Fruit fly (Drosophila melanogaster): ENCODE data around the gene CycB3.

CycB3 gene

dm6 chr3R:24893320-24893955 lies 22.8 kb upstream of the CycB3 start:
- TF ChIP-seq gl (tag; optimal IDR thresholded peaks at IDR 0.05), result peak; percentile 74
- TF ChIP-seq fd96Ca (GFP tag; IDR thresholded peaks at IDR 0.05), result 0 out of 3 replicates have a peak, but pooled peaks have one; percentile 12
- peak; percentile 51 for TF ChIP-seq CG13204 (GFP tag; optimal IDR thresholded peaks at IDR 0.05)
- peak; percentile 76 for TF ChIP-seq Pif1B (GFP tag; optimal IDR thresholded peaks at IDR 0.05)
- peak; percentile 91 for TF ChIP-seq CG15710 (tag; optimal IDR thresholded peaks at IDR 0.05)
- peak; percentile 23; the same call in 1 of the 2 replicates for TF ChIP-seq CG10348 (GFP tag; IDR thresholded peaks at IDR 0.05)
- peak; percentile 96 for TF ChIP-seq CG8159 (tag; optimal IDR thresholded peaks at IDR 0.05)
- peak; percentile 95 for TF ChIP-seq CG17806 (tag; optimal IDR thresholded peaks at IDR 0.05)
- TF ChIP-seq CG14655 (GFP tag; optimal IDR thresholded peaks at IDR 0.05), result peak; percentile 96
- TF ChIP-seq Ets98B (GFP tag; IDR thresholded peaks at IDR 0.05), result peak; percentile 61
- TF ChIP-seq Snoo (tag; optimal IDR thresholded peaks at IDR 0.05), result peak; percentile 82
- TF ChIP-seq D1 (tag; optimal IDR thresholded peaks at IDR 0.05), result peak; percentile 98
- peak; percentile 64; the same call in 1 of the 2 replicates for TF ChIP-seq rn (GFP tag; IDR thresholded peaks at IDR 0.05)
- TF ChIP-seq CG8301 (tag; optimal IDR thresholded peaks at IDR 0.05), result peak; percentile 94
- peak; percentile 79 for TF ChIP-seq EcR (GFP tag; optimal IDR thresholded peaks at IDR 0.05)
- peak; percentile 83 for TF ChIP-seq CG34367 (tag; optimal IDR thresholded peaks at IDR 0.05)
- TF ChIP-seq CG9948 (tag; optimal IDR thresholded peaks at IDR 0.05), result peak; percentile 95
- peak; percentile 79 for TF ChIP-seq CG4496 (GFP tag; IDR thresholded peaks at IDR 0.05)
- TF ChIP-seq Pif1A (GFP tag; optimal IDR thresholded peaks at IDR 0.05), result peak; percentile 70
- peak; percentile 88 for TF ChIP-seq CG32121 (GFP tag; IDR thresholded peaks at IDR 0.05)
- TF ChIP-seq CG12605 (GFP tag; IDR thresholded peaks at IDR 0.05), result peak; percentile 56

dm6 chr3R:24890919-24891318 lies 20.3 kb upstream of the CycB3 start:
- TF ChIP-seq rn (GFP tag; IDR thresholded peaks at IDR 0.05) (no peak), Pif1A (GFP tag; optimal IDR thresholded peaks at IDR 0.05) (peak; percentile 3), CG32121 (GFP tag; IDR thresholded peaks at IDR 0.05) (no peak; the same call in 1 of the 2 replicates), fd96Ca (GFP tag; IDR thresholded peaks at IDR 0.05) (peak; percentile 50; the same call in 1 of the 3 replicates), CG4496 (GFP tag; IDR thresholded peaks at IDR 0.05) (no peak), CG8159 (tag; optimal IDR thresholded peaks at IDR 0.05) (no peak), Pif1B (GFP tag; optimal IDR thresholded peaks at IDR 0.05) (no peak), CG34367 (tag; optimal IDR thresholded peaks at IDR 0.05) (no peak), CG13204 (GFP tag; optimal IDR thresholded peaks at IDR 0.05) (no peak), Ets98B (GFP tag; IDR thresholded peaks at IDR 0.05) (peak; percentile 39), CG10348 (GFP tag; IDR thresholded peaks at IDR 0.05) (no peak), CG14655 (GFP tag; optimal IDR thresholded peaks at IDR 0.05) (peak; percentile 45), CG17806 (tag; optimal IDR thresholded peaks at IDR 0.05) (no peak), CG8301 (tag; optimal IDR thresholded peaks at IDR 0.05) (peak; percentile 51), CG9948 (tag; optimal IDR thresholded peaks at IDR 0.05) (no peak), gl (tag; optimal IDR thresholded peaks at IDR 0.05) (no peak)

dm6 chr3R:24890217-24890616 lies 19.6 kb upstream of the CycB3 start:
- TF ChIP-seq CG17806 (tag; optimal IDR thresholded peaks at IDR 0.05) (no peak), rn (GFP tag; IDR thresholded peaks at IDR 0.05) (no peak)

- no peak for TF ChIP-seq CG9948 (tag; optimal IDR thresholded peaks at IDR 0.05)
- no peak for TF ChIP-seq Ets98B (GFP tag; IDR thresholded peaks at IDR 0.05)
- no peak for TF ChIP-seq gl (tag; optimal IDR thresholded peaks at IDR 0.05)
- TF ChIP-seq CG32121 (GFP tag; IDR thresholded peaks at IDR 0.05), result no peak
- peak; percentile 89 for TF ChIP-seq EcR (GFP tag; optimal IDR thresholded peaks at IDR 0.05)
- no peak for TF ChIP-seq CG8301 (tag; optimal IDR thresholded peaks at IDR 0.05)
- TF ChIP-seq fd96Ca (GFP tag; IDR thresholded peaks at IDR 0.05), result 0 out of 3 replicates have a peak, but pooled peaks have one; percentile 26
These were observed 18.8 kb upstream of the CycB3 start for dm6 chr3R:24889303-24889892.

dm6 chr3R:24888418-24888817 lies 17.8 kb upstream of the CycB3 start:
- no peak for TF ChIP-seq CG8159 (tag; optimal IDR thresholded peaks at IDR 0.05)
- no peak for TF ChIP-seq D1 (tag; optimal IDR thresholded peaks at IDR 0.05)
- no peak for TF ChIP-seq Pif1B (GFP tag; optimal IDR thresholded peaks at IDR 0.05)
- no peak for TF ChIP-seq CG9948 (tag; optimal IDR thresholded peaks at IDR 0.05)

- 0 out of 2 replicates have a peak, but pooled peaks have one; percentile 28 for TF ChIP-seq Ets98B (GFP tag; IDR thresholded peaks at IDR 0.05)
- TF ChIP-seq rn (GFP tag; IDR thresholded peaks at IDR 0.05), result no peak
- no peak for TF ChIP-seq CG34367 (tag; optimal IDR thresholded peaks at IDR 0.05)
- TF ChIP-seq D1 (tag; optimal IDR thresholded peaks at IDR 0.05), result no peak
- TF ChIP-seq CG32121 (GFP tag; IDR thresholded peaks at IDR 0.05), result no peak
- TF ChIP-seq CG8301 (tag; optimal IDR thresholded peaks at IDR 0.05), result peak; percentile 54
- no peak for TF ChIP-seq Pif1B (GFP tag; optimal IDR thresholded peaks at IDR 0.05)
- TF ChIP-seq CG8159 (tag; optimal IDR thresholded peaks at IDR 0.05), result no peak
- TF ChIP-seq CG10348 (GFP tag; IDR thresholded peaks at IDR 0.05), result no peak
- TF ChIP-seq Snoo (tag; optimal IDR thresholded peaks at IDR 0.05), result no peak
- no peak for TF ChIP-seq CG15710 (tag; optimal IDR thresholded peaks at IDR 0.05)
- peak; percentile 51 for TF ChIP-seq Pif1A (GFP tag; optimal IDR thresholded peaks at IDR 0.05)
- TF ChIP-seq CG14655 (GFP tag; optimal IDR thresholded peaks at IDR 0.05), result no peak
- no peak for TF ChIP-seq CG13204 (GFP tag; optimal IDR thresholded peaks at IDR 0.05)
- no peak for TF ChIP-seq CG9948 (tag; optimal IDR thresholded peaks at IDR 0.05)
- no peak for TF ChIP-seq CG17806 (tag; optimal IDR thresholded peaks at IDR 0.05)
- 0 out of 2 replicates have a peak, but pooled peaks have one; percentile 7 for TF ChIP-seq CG12605 (GFP tag; IDR thresholded peaks at IDR 0.05)
- peak; percentile 49; the same call in 1 of the 3 replicates for TF ChIP-seq CG4496 (GFP tag; IDR thresholded peaks at IDR 0.05)
- no peak for TF ChIP-seq fd96Ca (GFP tag; IDR thresholded peaks at IDR 0.05)
- no peak for TF ChIP-seq gl (tag; optimal IDR thresholded peaks at IDR 0.05)
- TF ChIP-seq EcR (GFP tag; optimal IDR thresholded peaks at IDR 0.05), result no peak
These were observed 15.9 kb upstream of the CycB3 start for dm6 chr3R:24886470-24886869.
